Worm (Caenorhabditis elegans) whole organism, L1 larva: Measurements from ENCODE around the gene rbm-42.

Experiments used
- ama-1 ChIP-seq: fragments of 150-350 bp; optimal IDR thresholded peaks from 2 replicates; lab custom pipeline; 2014
- blmp-1 ChIP-seq: fragments of 150-350 bp; optimal IDR thresholded peaks from 2 replicates; lab custom pipeline; 2014; ENCODE audit warnings: missing biosample characterization, missing genetic modification characterization
- ceh-82 ChIP-seq, 3 experiments: fragments of 150-350 bp in 1 of 3; sonication (generic microtip) in 2 of 3; optimal IDR thresholded peaks; 2 replicates each; lab custom pipeline; 2014 to 2017; ENCODE audit warnings: missing biosample characterization in 3 of 3, missing genetic modification characterization in 3 of 3
- hlh-17 ChIP-seq: fragments of 200-800 bp; sonication (Bioruptor generic); optimal IDR thresholded peaks from 2 replicates; lab custom pipeline; 2018; ENCODE audit warnings: missing genetic modification characterization, mild to moderate bottlenecking, missing compliant biosample characterization, moderate library complexity, borderline replicate concordance
- mep-1 ChIP-seq: fragments of 150-350 bp; optimal IDR thresholded peaks from 2 replicates; lab custom pipeline; 2014; ENCODE audit warnings: missing biosample characterization, missing genetic modification characterization
- nhr-11 ChIP-seq: fragments of 150-350 bp; optimal IDR thresholded peaks from 2 replicates; lab custom pipeline; 2014; ENCODE audit warnings: missing biosample characterization, missing genetic modification characterization
- nhr-19 ChIP-seq: fragments of 200-800 bp; sonication (Bioruptor generic); conservative IDR thresholded peaks from 2 replicates; pipeline ENCODE4 v1.3.6; 2022; ENCODE audit warnings: missing genetic modification characterization, missing compliant biosample characterization
- nhr-28 ChIP-seq: fragments of 150-350 bp; optimal IDR thresholded peaks from 2 replicates; lab custom pipeline; 2014; ENCODE audit warnings: missing biosample characterization, missing genetic modification characterization
- rnt-1 ChIP-seq: sonication (generic microtip); optimal IDR thresholded peaks from 2 replicates; lab custom pipeline; 2016; ENCODE audit warnings: mild to moderate bottlenecking, missing genetic modification characterization, moderate library complexity, missing compliant biosample characterization
- skn-1 ChIP-seq: fragments of 150-350 bp; optimal IDR thresholded peaks from 2 replicates; lab custom pipeline; 2014; ENCODE audit warnings: missing biosample characterization, missing genetic modification characterization
- unc-98 ChIP-seq: fragments of 200-800 bp; sonication (Bioruptor generic); IDR thresholded peaks from 2 replicates; pipeline ENCODE4 v1.3.6; 2022; ENCODE audit warnings: missing genetic modification characterization, missing compliant biosample characterization
- zag-1 ChIP-seq: fragments of 150-350 bp; optimal IDR thresholded peaks from 2 replicates; lab custom pipeline; 2014; ENCODE audit warnings: missing biosample characterization, missing genetic modification characterization

- TF ChIP-seq blmp-1 (no peak), ceh-82 (tag; optimal IDR thresholded peaks at IDR 0.05; lab: Kevin White, UChicago) (no peak), hlh-17 (no peak), nhr-28 (no peak), ama-1 (lab: Kevin White, UChicago) (no peak), nhr-19 (GFP tag; lab: Robert Waterston, UW) (no peak), skn-1 (tag; lab: Kevin White, UChicago) (no peak), rnt-1 (tag; lab: Kevin White, UChicago) (no peak), zag-1 (no peak), nhr-11 (tag; lab: Kevin White, UChicago) (no peak), unc-98 (no peak), mep-1 (tag; lab: Kevin White, UChicago) (no peak)
Measured at ce11 chrIII:5173139-5173538, 20.1 kb upstream of the rbm-42 start, which contains the start of gene emb-1.
